Fruit fly (Drosophila melanogaster) whole organism, embryonic: ENCODE results near the gene Exd2.

Source experiments
- ATbp ChIP-seq: fragments of 200-800 bp; sonication (Bioruptor generic); optimal IDR thresholded peaks from 2 replicates; lab custom pipeline; 2017; ENCODE audit warnings: missing biosample characterization, mild to moderate bottlenecking, missing genetic modification characterization, missing genetic modification reagents
- Atf-2 ChIP-seq: fragments of 200-800 bp; sonication (Bioruptor generic); optimal IDR thresholded peaks from 2 replicates; lab custom pipeline; 2016; ENCODE audit warnings: missing biosample characterization, missing genetic modification characterization
- CG10543 ChIP-seq: fragments of 200-800 bp; sonication (Bioruptor generic); optimal IDR thresholded peaks from 3 replicates; lab custom pipeline; 2017; ENCODE audit warnings: missing biosample characterization, mild to moderate bottlenecking, missing genetic modification characterization, moderate library complexity
- CG11093 ChIP-seq: fragments of 200-800 bp; sonication (Bioruptor generic); IDR thresholded peaks from 3 replicates; pipeline ENCODE4 v1.3.6; 2022; ENCODE audit warnings: missing biosample characterization, missing genetic modification characterization
- CG12769 ChIP-seq: fragments of 200-800 bp; sonication (Bioruptor generic); optimal IDR thresholded peaks from 2 replicates; lab custom pipeline; 2019; ENCODE audit warnings: missing biosample characterization, mild to moderate bottlenecking, missing genetic modification characterization, moderate library complexity
- CG14965 ChIP-seq: fragments of 200-800 bp; sonication (Bioruptor generic); optimal IDR thresholded peaks from 2 replicates; lab custom pipeline; 2016; ENCODE audit warnings: missing biosample characterization, missing genetic modification characterization, borderline replicate concordance
- CG17186 ChIP-seq: fragments of 200-800 bp; sonication (Bioruptor generic); optimal IDR thresholded peaks from 3 replicates; lab custom pipeline; 2017; ENCODE audit warnings: missing biosample characterization, missing genetic modification reagents, missing genetic modification characterization
- CG2889 ChIP-seq: fragments of 200-800 bp; sonication (Bioruptor generic); IDR thresholded peaks from 3 replicates; pipeline ENCODE4 v1.3.6; 2022; ENCODE audit warnings: missing biosample characterization, missing genetic modification characterization
- CG30020 ChIP-seq: fragments of 200-800 bp; optimal IDR thresholded peaks from 2 replicates; lab custom pipeline; 2019; ENCODE audit warnings: missing biosample characterization, mild to moderate bottlenecking, missing genetic modification characterization, moderate library complexity
- CG30403 ChIP-seq: fragments of 200-800 bp; sonication (Bioruptor generic); optimal IDR thresholded peaks from 3 replicates; lab custom pipeline; 2016; ENCODE audit warnings: missing biosample characterization, missing genetic modification characterization
- CG31388 ChIP-seq: fragments of 200-800 bp; sonication (Bioruptor generic); optimal IDR thresholded peaks from 2 replicates; lab custom pipeline; 2016; ENCODE audit warnings: missing biosample characterization, missing genetic modification characterization
- CG4854 ChIP-seq: fragments of 200-800 bp; sonication (Bioruptor generic); optimal IDR thresholded peaks from 2 replicates; lab custom pipeline; 2016; ENCODE audit warnings: missing biosample characterization, missing genetic modification characterization, inconsistent platforms
- CG5180 ChIP-seq: fragments of 200-800 bp; sonication (Bioruptor generic); optimal IDR thresholded peaks from 3 replicates; lab custom pipeline; 2017; ENCODE audit warnings: missing biosample characterization, missing genetic modification characterization, mild to moderate bottlenecking, moderate library complexity, missing genetic modification reagents
- CG6272 ChIP-seq: fragments of 200-800 bp; sonication (Bioruptor generic); IDR thresholded peaks from 2 replicates; pipeline ENCODE4 v1.3.6; 2022; ENCODE audit warnings: missing biosample characterization, missing genetic modification characterization
- CG7556 ChIP-seq: fragments of 200-800 bp; sonication (Bioruptor generic); optimal IDR thresholded peaks from 2 replicates; lab custom pipeline; 2017; ENCODE audit warnings: missing biosample characterization, mild to moderate bottlenecking, missing genetic modification characterization
- CG7786 ChIP-seq: fragments of 200-800 bp; sonication (Bioruptor generic); optimal IDR thresholded peaks from 2 replicates; lab custom pipeline; 2016; ENCODE audit warnings: missing biosample characterization, missing genetic modification characterization
- Dek ChIP-seq: fragments of 200-800 bp; sonication (Bioruptor generic); optimal IDR thresholded peaks from 3 replicates; lab custom pipeline; 2019; ENCODE audit warnings: missing biosample characterization, mild to moderate bottlenecking, missing genetic modification characterization, moderate library complexity
- Dref ChIP-seq: fragments of 200-800 bp; sonication (Bioruptor generic); IDR thresholded peaks from 2 replicates; pipeline ENCODE4 v1.3.6; 2022; ENCODE audit warnings: missing biosample characterization, missing genetic modification characterization
- ERR ChIP-seq: fragments of 200-800 bp; sonication (Bioruptor generic); optimal IDR thresholded peaks from 2 replicates; lab custom pipeline; 2016; ENCODE audit warnings: missing biosample characterization, missing genetic modification characterization
- Elba2 ChIP-seq: fragments of 200-800 bp; sonication (Bioruptor generic); optimal IDR thresholded peaks from 3 replicates; lab custom pipeline; 2016; ENCODE audit warnings: missing biosample characterization, missing genetic modification characterization
- Ets97D ChIP-seq: fragments of 200-800 bp; sonication (Bioruptor generic); optimal IDR thresholded peaks from 3 replicates; lab custom pipeline; 2016; ENCODE audit warnings: missing biosample characterization, missing genetic modification characterization
- Fer3 ChIP-seq: fragments of 200-800 bp; sonication (Bioruptor generic); optimal IDR thresholded peaks from 2 replicates; lab custom pipeline; 2018; ENCODE audit warnings: missing biosample characterization, mild to moderate bottlenecking, missing genetic modification characterization, moderate library complexity
- Hand ChIP-seq: fragments of 200-800 bp; sonication (Bioruptor generic); optimal IDR thresholded peaks from 2 replicates; lab custom pipeline; 2017; ENCODE audit warnings: mild to moderate bottlenecking, missing biosample characterization, missing genetic modification reagents, missing genetic modification characterization
- Hsf ChIP-seq: fragments of 200-800 bp; sonication (Bioruptor generic); optimal IDR thresholded peaks from 3 replicates; lab custom pipeline; 2016; ENCODE audit warnings: missing biosample characterization, missing genetic modification characterization
- Mad ChIP-seq: fragments of 200-800 bp; sonication (Bioruptor generic); optimal IDR thresholded peaks from 2 replicates; lab custom pipeline; 2016; ENCODE audit warnings: missing biosample characterization, missing genetic modification characterization
- PHDP ChIP-seq: fragments of 200-800 bp; sonication (Bioruptor generic); optimal IDR thresholded peaks from 3 replicates; lab custom pipeline; 2018; ENCODE audit warnings: missing biosample characterization, mild to moderate bottlenecking, missing genetic modification characterization, moderate library complexity
- Ptx1 ChIP-seq: fragments of 200-800 bp; sonication (Bioruptor generic); IDR thresholded peaks from 2 replicates; pipeline ENCODE4 v1.3.6; 2022; ENCODE audit warnings: missing biosample characterization, missing genetic modification characterization
- Rx ChIP-seq: fragments of 200-800 bp; sonication (Bioruptor generic); IDR thresholded peaks from 2 replicates; pipeline ENCODE4 v1.3.6; 2022; ENCODE audit warnings: missing biosample characterization, missing genetic modification characterization
- Sin3A ChIP-seq: fragments of >200 bp; optimal IDR thresholded peaks from 2 replicates; lab custom pipeline; 2018
- Sox102F ChIP-seq: fragments of 200-800 bp; sonication (Bioruptor generic); optimal IDR thresholded peaks from 2 replicates; lab custom pipeline; 2018; ENCODE audit warnings: missing biosample characterization, mild to moderate bottlenecking, missing genetic modification characterization, moderate library complexity
- Tbp ChIP-seq: fragments of >200 bp; optimal IDR thresholded peaks from 2 replicates; lab custom pipeline; 2018; ENCODE audit warnings: missing biosample characterization, missing genetic modification characterization
- Usf ChIP-seq: fragments of 200-800 bp; sonication (Bioruptor generic); optimal IDR thresholded peaks from 2 replicates; lab custom pipeline; 2017; ENCODE audit warnings: missing genotype, missing biosample characterization, missing genetic modification characterization
- ac ChIP-seq: fragments of 200-800 bp; sonication (Bioruptor generic); optimal IDR thresholded peaks from 3 replicates; lab custom pipeline; 2017; ENCODE audit warnings: missing biosample characterization, mild to moderate bottlenecking, missing genetic modification characterization
- ato ChIP-seq: fragments of 200-800 bp; sonication (Bioruptor generic); IDR thresholded peaks from 2 replicates; pipeline ENCODE4 v1.3.6; 2022; ENCODE audit warnings: missing biosample characterization, missing genetic modification characterization; ENCODE audit not compliant: partially characterized antibody
- bowl ChIP-seq: fragments of 200-800 bp; sonication (Bioruptor generic); IDR thresholded peaks from 2 replicates; pipeline ENCODE4 v1.3.6; 2022; ENCODE audit warnings: missing biosample characterization, missing genetic modification characterization
- cad ChIP-seq: fragments of >200 bp; optimal IDR thresholded peaks from 2 replicates; lab custom pipeline; 2017; ENCODE audit warnings: missing biosample characterization, missing genetic modification characterization
- cas ChIP-seq: fragments of 200-800 bp; sonication (Bioruptor generic); IDR thresholded peaks from 2 replicates; pipeline ENCODE4 v1.3.6; 2022; ENCODE audit warnings: missing biosample characterization, missing genetic modification characterization
- caup ChIP-seq: fragments of 200-800 bp; sonication (Bioruptor generic); optimal IDR thresholded peaks from 3 replicates; lab custom pipeline; 2017; ENCODE audit warnings: missing biosample characterization, mild to moderate bottlenecking, missing genetic modification characterization, moderate library complexity; ENCODE audit not compliant: severe bottlenecking
- crol ChIP-seq: fragments of 200-800 bp; sonication (Bioruptor generic); IDR thresholded peaks from 2 replicates; pipeline ENCODE4 v1.3.6; 2022; ENCODE audit warnings: missing biosample characterization, missing genetic modification characterization
- lola ChIP-seq, 3 experiments: fragments of >200 bp in 2 of 3; fragments of 200-800 bp in 1 of 3; sonication (Bioruptor generic) in 1 of 3; optimal IDR thresholded peaks; 2 replicates each; lab custom pipeline; 2017 to 2019; ENCODE audit warnings: missing biosample characterization in 3 of 3, missing genetic modification characterization in 3 of 3, mild to moderate bottlenecking in 1 of 3, moderate library complexity in 1 of 3
- lov ChIP-seq, 2 experiments: fragments of 200-800 bp in 1 of 2; fragments of >200 bp in 1 of 2; sonication (Bioruptor generic) in 1 of 2; IDR thresholded peaks in 1 of 2; optimal IDR thresholded peaks in 1 of 2; 2 replicates in 1 of 2; 3 replicates in 1 of 2; pipeline versions ENCODE4 v1.3.6 to Lab custom; 2017 to 2022; ENCODE audit warnings: missing biosample characterization in 1 of 2, missing genetic modification characterization in 1 of 2
- mirr ChIP-seq: fragments of 200-800 bp; sonication (Bioruptor generic); optimal IDR thresholded peaks from 3 replicates; lab custom pipeline; 2018; ENCODE audit warnings: missing biosample characterization, mild to moderate bottlenecking, missing genetic modification characterization
- onecut ChIP-seq: fragments of 200-800 bp; sonication (Bioruptor generic); IDR thresholded peaks from 2 replicates; pipeline ENCODE4 v1.3.6; 2022; ENCODE audit warnings: missing biosample characterization, missing genetic modification characterization
- pros ChIP-seq: fragments of 200-800 bp; sonication (Bioruptor generic); optimal IDR thresholded peaks from 3 replicates; lab custom pipeline; 2019; ENCODE audit warnings: missing biosample characterization, mild to moderate bottlenecking, missing genetic modification characterization, moderate library complexity
- sob ChIP-seq: fragments of 200-800 bp; sonication (Bioruptor generic); IDR thresholded peaks from 2 replicates; pipeline ENCODE4 v1.3.6; 2022; ENCODE audit warnings: missing biosample characterization, missing genetic modification characterization
- ssp ChIP-seq: fragments of 200-800 bp; sonication (Bioruptor generic); IDR thresholded peaks from 2 replicates; pipeline ENCODE4 v1.3.6; 2022; ENCODE audit warnings: missing biosample characterization, missing genetic modification characterization
- tio ChIP-seq: fragments of 200-800 bp; sonication (Bioruptor generic); optimal IDR thresholded peaks from 2 replicates; lab custom pipeline; 2017; ENCODE audit warnings: missing biosample characterization, missing genetic modification characterization, inconsistent platforms
- toy ChIP-seq: fragments of 200-800 bp; sonication (Bioruptor generic); IDR thresholded peaks from 2 replicates; pipeline ENCODE4 v1.3.6; 2022; ENCODE audit warnings: missing biosample characterization, missing genetic modification characterization
- unc-4 ChIP-seq: fragments of 200-800 bp; sonication (Bioruptor generic); IDR thresholded peaks from 2 replicates; pipeline ENCODE4 v1.3.6; 2022; ENCODE audit warnings: missing biosample characterization, missing genetic modification characterization; ENCODE audit not compliant: partially characterized antibody
- vfl ChIP-seq: fragments of 200-800 bp; sonication (Bioruptor generic); optimal IDR thresholded peaks from 2 replicates; lab custom pipeline; 2016; ENCODE audit warnings: missing biosample characterization, missing genetic modification characterization

Gene Exd2

dm6 chr3R:11409667-11410137 lies 25.8 kb downstream of the Exd2 start, which contains the start of the genes mgr and Irbp (continued):
- TF ChIP-seq Dek: peak; percentile 90
- TF ChIP-seq ATbp (GFP tag; lab: Kevin White, UChicago): peak; percentile 82
- TF ChIP-seq Fer3 (tag; lab: Kevin White, UChicago): peak; percentile 93
- peak; percentile 89 for TF ChIP-seq ssp
- TF ChIP-seq mirr (GFP tag; lab: Kevin White, UChicago): no peak
- TF ChIP-seq Atf-2 (GFP tag; lab: Kevin White, UChicago): peak; percentile 11
- TF ChIP-seq CG2889 (GFP tag; lab: Robert Waterston, UW): peak; percentile 78; the same call in 2 of the 3 replicates
- no peak for TF ChIP-seq tio (GFP tag; lab: Kevin White, UChicago)
- peak; percentile 79 for TF ChIP-seq Rx (GFP tag; lab: Robert Waterston, UW)
- TF ChIP-seq Hsf: peak; percentile 50
- peak; percentile 83 for TF ChIP-seq unc-4 (GFP tag; lab: Robert Waterston, UW)
- TF ChIP-seq CG11093: peak; percentile 79; the same call in 2 of the 3 replicates
- peak in 1 of 3 experiments; percentile 93 for TF ChIP-seq lola (GFP tag; optimal IDR thresholded peaks at IDR 0.05; lab: Kevin White, UChicago)
- TF ChIP-seq Ptx1 (GFP tag; lab: Robert Waterston, UW): peak; percentile 96
- TF ChIP-seq Sox102F (GFP tag; lab: Kevin White, UChicago): peak; percentile 94
- no peak for TF ChIP-seq cad (GFP tag; lab: Kevin White, UChicago)
- no peak for TF ChIP-seq ato (GFP tag; lab: Robert Waterston, UW)
- TF ChIP-seq CG6272 (GFP tag; lab: Robert Waterston, UW): peak; percentile 95
- peak; percentile 65 for TF ChIP-seq CG31388 (GFP tag; lab: Kevin White, UChicago)
- TF ChIP-seq ERR (GFP tag; lab: Kevin White, UChicago): no peak
- peak; percentile 61 for TF ChIP-seq Hand
- TF ChIP-seq CG5180 (GFP tag; lab: Kevin White, UChicago): no peak
- TF ChIP-seq lov (optimal IDR thresholded peaks at IDR 0.05; lab: Kevin White, UChicago): no peak
- TF ChIP-seq lov (GFP tag; IDR thresholded peaks at IDR 0.05; lab: Robert Waterston, UW): peak; percentile 64; the same call in 1 of the 3 replicates
- TF ChIP-seq ac: peak; percentile 58
- no peak for TF ChIP-seq CG10543 (GFP tag; lab: Kevin White, UChicago)
- TF ChIP-seq CG17186 (GFP tag; lab: Kevin White, UChicago): peak; percentile 40
- TF ChIP-seq CG12769 (tag; lab: Kevin White, UChicago): no peak
- TF ChIP-seq onecut (GFP tag; lab: Robert Waterston, UW): peak; percentile 79
- peak; percentile 94 for TF ChIP-seq caup
- TF ChIP-seq Usf (GFP tag; lab: Kevin White, UChicago): peak; percentile 70
- TF ChIP-seq CG7556 (GFP tag; lab: Kevin White, UChicago): peak; percentile 92
- no peak for TF ChIP-seq CG14965 (GFP tag; lab: Kevin White, UChicago)
- TF ChIP-seq cas (GFP tag; lab: Robert Waterston, UW): peak; percentile 88
- peak; percentile 54 for TF ChIP-seq Ets97D
- TF ChIP-seq CG7786 (GFP tag; lab: Kevin White, UChicago): peak; percentile 8
- no peak for TF ChIP-seq CG4854 (GFP tag; lab: Kevin White, UChicago)
- peak; percentile 82 for TF ChIP-seq toy (GFP tag; lab: Robert Waterston, UW)
- peak; percentile 35 for TF ChIP-seq Mad (GFP tag; lab: Kevin White, UChicago)
- peak; percentile 77 for TF ChIP-seq Dref
- TF ChIP-seq CG30403 (GFP tag; lab: Kevin White, UChicago): peak; percentile 92
- peak; percentile 68 for TF ChIP-seq crol
- TF ChIP-seq CG30020 (tag; lab: Kevin White, UChicago): peak; percentile 80
- peak; percentile 94 for TF ChIP-seq PHDP
- TF ChIP-seq Sin3A: no peak
- TF ChIP-seq bowl: peak; percentile 84
- TF ChIP-seq Elba2: peak; percentile 8
- TF ChIP-seq vfl (GFP tag; lab: Kevin White, UChicago): peak; percentile 65
- peak; percentile 25 for TF ChIP-seq pros (GFP tag; lab: Kevin White, UChicago)
- TF ChIP-seq Tbp (GFP tag; lab: Kevin White, UChicago): no peak
- peak; percentile 98 for TF ChIP-seq sob (GFP tag; lab: Robert Waterston, UW)
